In the genomic region with DNA sequence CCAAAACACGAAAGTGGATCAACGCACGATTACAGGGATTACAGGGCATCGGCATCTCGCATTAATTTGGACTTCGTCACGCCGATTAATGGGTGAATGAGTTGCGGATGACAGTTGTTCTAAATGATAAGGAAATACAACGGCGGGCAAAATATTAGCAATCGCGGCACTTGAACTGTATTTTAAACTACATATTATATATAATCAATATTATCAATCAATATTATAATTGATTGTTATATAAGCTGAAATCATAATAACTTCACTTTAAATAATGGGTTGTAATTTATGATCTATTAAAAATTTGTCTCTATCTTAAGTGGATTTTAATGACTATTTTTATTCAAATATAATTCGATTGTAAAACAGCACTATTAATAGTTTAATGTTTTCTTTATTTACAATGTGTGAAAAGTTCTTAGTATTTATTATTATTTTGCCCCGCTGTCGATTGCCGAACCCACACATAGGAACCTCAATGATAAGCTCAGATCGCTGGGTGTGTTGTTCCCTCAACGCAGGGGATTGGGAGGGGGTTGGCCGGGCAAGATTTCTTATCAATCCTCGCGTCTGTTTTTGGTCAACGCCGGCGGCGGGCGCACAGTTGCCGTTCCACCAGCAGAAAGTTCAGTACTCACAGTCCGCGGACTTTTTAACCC, we compare ENCODE assay signal across 1 fruit fly cellular context.
TF ChIP-seq lines count a peak whose summit lies in the region.

No protein-coding gene starts in this region.

TF ChIP-seq in whole organism, embryonic, 481 proteins besides CTCF, POLR2A, EP300 and RAD21 (continued from another document):
- TF ChIP-seq pan (optimal IDR thresholded peaks at IDR 0.05; lab: Kevin White, UChicago) (no peak), pan (GFP tag; optimal IDR thresholded peaks at IDR 0.05 in 1 of 2, IDR thresholded peaks at IDR 0.05 in 1 of 2) (no peak), CG11504 (tag; optimal IDR thresholded peaks at IDR 0.05; lab: Kevin White, UChicago) (peak; percentile 68), CG13894 (tag; optimal IDR thresholded peaks at IDR 0.05; lab: Kevin White, UChicago) (no peak), NC2α (GFP tag; optimal IDR thresholded peaks at IDR 0.05; lab: Kevin White, UChicago) (no peak), GATAe (GFP tag; conservative IDR thresholded peaks at IDR 0.05; lab: Robert Waterston, UW) (peak; percentile 89), Atf-2 (GFP tag; optimal IDR thresholded peaks at IDR 0.05; lab: Kevin White, UChicago) (no peak), CG13296 (GFP tag; optimal IDR thresholded peaks at IDR 0.05; lab: Kevin White, UChicago) (peak; percentile 13), pros (GFP tag; optimal IDR thresholded peaks at IDR 0.05; lab: Kevin White, UChicago) (no peak), CG15011 (GFP tag; optimal IDR thresholded peaks at IDR 0.05; lab: Kevin White, UChicago) (peak; percentile 53), CG10274 (GFP tag; optimal IDR thresholded peaks at IDR 0.05; lab: Kevin White, UChicago) (no peak), CG10209 (GFP tag; optimal IDR thresholded peaks at IDR 0.05; lab: Kevin White, UChicago) (peak; percentile 43), CG14441 (GFP tag; IDR thresholded peaks at IDR 0.05; lab: Robert Waterston, UW) (peak; percentile 11), Dad (GFP tag; optimal IDR thresholded peaks at IDR 0.05; lab: Kevin White, UChicago) (no peak), ranshi (GFP tag; IDR thresholded peaks at IDR 0.05; lab: Robert Waterston, UW) (no peak), Kr (GFP tag; optimal IDR thresholded peaks at IDR 0.05; lab: Kevin White, UChicago) (no peak), CG6654 (GFP tag; optimal IDR thresholded peaks at IDR 0.05; lab: Kevin White, UChicago) (no peak), CG15073 (GFP tag; optimal IDR thresholded peaks at IDR 0.05; lab: Kevin White, UChicago) (no peak), Myb (GFP tag; optimal IDR thresholded peaks at IDR 0.05; lab: Kevin White, UChicago) (no peak), Sry-β (GFP tag; optimal IDR thresholded peaks at IDR 0.05; lab: Kevin White, UChicago) (no peak), bcd (GFP tag; optimal IDR thresholded peaks at IDR 0.05; lab: Kevin White, UChicago) (peak; percentile 22), Side (GFP tag; optimal IDR thresholded peaks at IDR 0.05; lab: Kevin White, UChicago) (no peak), CG2202 (tag; optimal IDR thresholded peaks at IDR 0.05; lab: Kevin White, UChicago) (no peak), ewg (GFP tag; optimal IDR thresholded peaks at IDR 0.05; lab: Kevin White, UChicago) (no peak), az2 (GFP tag; optimal IDR thresholded peaks at IDR 0.05; lab: Kevin White, UChicago) (no peak), fd102C (GFP tag; optimal IDR thresholded peaks at IDR 0.05; lab: Kevin White, UChicago) (no peak), CG3163 (GFP tag; optimal IDR thresholded peaks at IDR 0.05; lab: Kevin White, UChicago) (no peak), vfl (GFP tag; optimal IDR thresholded peaks at IDR 0.05; lab: Kevin White, UChicago) (no peak), slbo (GFP tag; IDR thresholded peaks at IDR 0.05; lab: Robert Waterston, UW) (peak; percentile 18; the same call in 1 of the 2 replicates), ATbp (GFP tag; optimal IDR thresholded peaks at IDR 0.05; lab: Kevin White, UChicago) (no peak), prd (optimal IDR thresholded peaks at IDR 0.05; lab: Kevin White, UChicago) (no peak), prd (GFP tag; IDR thresholded peaks at IDR 0.05; lab: Robert Waterston, UW) (0 out of 3 replicates have a peak, but pooled peaks have one; percentile 32), CG2678 (tag; optimal IDR thresholded peaks at IDR 0.05; lab: Kevin White, UChicago) (peak; percentile 81), Mad (GFP tag; optimal IDR thresholded peaks at IDR 0.05; lab: Kevin White, UChicago) (no peak), tio (GFP tag; optimal IDR thresholded peaks at IDR 0.05; lab: Kevin White, UChicago) (no peak), Max (GFP tag; optimal IDR thresholded peaks at IDR 0.05; lab: Kevin White, UChicago) (no peak), CG10979 (tag; optimal IDR thresholded peaks at IDR 0.05; lab: Kevin White, UChicago) (peak; percentile 54), CG15479 (GFP tag; optimal IDR thresholded peaks at IDR 0.05; lab: Kevin White, UChicago) (no peak), CG8359 (GFP tag; optimal IDR thresholded peaks at IDR 0.05; lab: Kevin White, UChicago; ENCODE audit: borderline replicate concordance) (no peak), Hr39 (optimal IDR thresholded peaks at IDR 0.05; lab: Kevin White, UChicago) (no peak), CG6175 (GFP tag; IDR thresholded peaks at IDR 0.05; lab: Robert Waterston, UW) (no peak), CG7963 (GFP tag; IDR thresholded peaks at IDR 0.05; lab: Robert Waterston, UW; ENCODE audit: partially characterized antibody) (no peak), HmgD (GFP tag; optimal IDR thresholded peaks at IDR 0.05; lab: Kevin White, UChicago) (no peak), org-1 (GFP tag; optimal IDR thresholded peaks at IDR 0.05; lab: Kevin White, UChicago) (peak; percentile 41), CG1233 (GFP tag; optimal IDR thresholded peaks at IDR 0.05; lab: Kevin White, UChicago) (no peak), CG14965 (GFP tag; optimal IDR thresholded peaks at IDR 0.05; lab: Kevin White, UChicago; ENCODE audit: borderline replicate concordance) (no peak), CG1602 (GFP tag; optimal IDR thresholded peaks at IDR 0.05; lab: Kevin White, UChicago) (peak; percentile 0), CG30431 (GFP tag; optimal IDR thresholded peaks at IDR 0.05; lab: Kevin White, UChicago) (no peak), CG18619 (GFP tag; optimal IDR thresholded peaks at IDR 0.05; lab: Kevin White, UChicago) (no peak), gsb (GFP tag; IDR thresholded peaks at IDR 0.05; lab: Robert Waterston, UW) (no peak), exex (tag; optimal IDR thresholded peaks at IDR 0.05; lab: Kevin White, UChicago) (peak; percentile 90), ash1 (GFP tag; optimal IDR thresholded peaks at IDR 0.05; lab: Kevin White, UChicago) (no peak), CG10267 (tag; optimal IDR thresholded peaks at IDR 0.05; lab: Kevin White, UChicago) (peak; percentile 41), Sox102F (GFP tag; optimal IDR thresholded peaks at IDR 0.05; lab: Kevin White, UChicago) (peak; percentile 48), CG17802 (tag; optimal IDR thresholded peaks at IDR 0.05; lab: Kevin White, UChicago) (no peak), CG4730 (GFP tag; IDR thresholded peaks at IDR 0.05; lab: Robert Waterston, UW) (no peak), CG12659 (GFP tag; optimal IDR thresholded peaks at IDR 0.05; lab: Kevin White, UChicago) (peak; percentile 4), sima (GFP tag; optimal IDR thresholded peaks at IDR 0.05; lab: Kevin White, UChicago) (no peak), emc (GFP tag; optimal IDR thresholded peaks at IDR 0.05; lab: Kevin White, UChicago) (no peak), Nf-YC (tag; optimal IDR thresholded peaks at IDR 0.05; lab: Kevin White, UChicago) (peak; percentile 57), Dip2 (GFP tag; IDR thresholded peaks at IDR 0.05; lab: Robert Waterston, UW) (no peak), z (GFP tag; IDR thresholded peaks at IDR 0.05; lab: Robert Waterston, UW) (no peak), B-H2 (GFP tag; optimal IDR thresholded peaks at IDR 0.05; lab: Kevin White, UChicago) (no peak), CG16863 (GFP tag; optimal IDR thresholded peaks at IDR 0.05; lab: Kevin White, UChicago) (no peak), CG2120 (GFP tag; optimal IDR thresholded peaks at IDR 0.05; lab: Kevin White, UChicago) (no peak), CG11398 (GFP tag; optimal IDR thresholded peaks at IDR 0.05; lab: Kevin White, UChicago) (no peak), CG10431 (GFP tag; optimal IDR thresholded peaks at IDR 0.05; lab: Kevin White, UChicago) (no peak), dysf (GFP tag; IDR thresholded peaks at IDR 0.05; lab: Robert Waterston, UW) (peak; percentile 57), CG17568 (GFP tag; optimal IDR thresholded peaks at IDR 0.05; lab: Kevin White, UChicago) (no peak), jigr1 (GFP tag; IDR thresholded peaks at IDR 0.05; lab: Robert Waterston, UW) (no peak), lab (GFP tag; optimal IDR thresholded peaks at IDR 0.05; lab: Kevin White, UChicago) (peak; percentile 35), CG13424 (tag; optimal IDR thresholded peaks at IDR 0.05; lab: Kevin White, UChicago) (peak; percentile 55), row (GFP tag; IDR thresholded peaks at IDR 0.05; lab: Robert Waterston, UW) (peak; percentile 57), hth (optimal IDR thresholded peaks at IDR 0.05; lab: Kevin White, UChicago) (no peak), stwl (tag; optimal IDR thresholded peaks at IDR 0.05; lab: Kevin White, UChicago) (no peak), abd-A (tag; optimal IDR thresholded peaks at IDR 0.05; lab: Kevin White, UChicago) (no peak), ap (GFP tag; IDR thresholded peaks at IDR 0.05; lab: Robert Waterston, UW) (no peak), Trl (optimal IDR thresholded peaks at IDR 0.05; lab: Kevin White, UChicago) (no peak), Trl (GFP tag; optimal IDR thresholded peaks at IDR 0.05; lab: Kevin White, UChicago) (no peak), Nf-YB (GFP tag; optimal IDR thresholded peaks at IDR 0.05; lab: Kevin White, UChicago) (peak; percentile 24), C15 (GFP tag; IDR thresholded peaks at IDR 0.05; lab: Robert Waterston, UW) (no peak), Hr51 (GFP tag; optimal IDR thresholded peaks at IDR 0.05; lab: Kevin White, UChicago) (peak in 1 of 2 experiments; percentile 77), CG12391 (tag; optimal IDR thresholded peaks at IDR 0.05; lab: Kevin White, UChicago) (peak; percentile 74), sug (tag; optimal IDR thresholded peaks at IDR 0.05; lab: Kevin White, UChicago) (peak; percentile 97), CG11456 (GFP tag; IDR thresholded peaks at IDR 0.05; lab: Robert Waterston, UW) (no peak), CG9817 (tag; optimal IDR thresholded peaks at IDR 0.05; lab: Kevin White, UChicago) (peak; percentile 37), slp2 (GFP tag; optimal IDR thresholded peaks at IDR 0.05; lab: Kevin White, UChicago) (no peak), crol (GFP tag; IDR thresholded peaks at IDR 0.05; lab: Robert Waterston, UW) (peak; percentile 91), Doc3 (GFP tag; IDR thresholded peaks at IDR 0.05; lab: Robert Waterston, UW; ENCODE audit: partially characterized antibody) (no peak), tx (GFP tag; optimal IDR thresholded peaks at IDR 0.05; lab: Kevin White, UChicago) (no peak), disco-r (GFP tag; optimal IDR thresholded peaks at IDR 0.05; lab: Kevin White, UChicago) (no peak)
